Fruit fly (Drosophila melanogaster) whole organism, prepupa: ENCODE data around the gene CG3071.
A peak's percentile ranks its signal among the peaks of the same experiment; 100 is the strongest.

ENCODE experiments used
- Blimp-1 ChIP-seq: fragments of 200-800 bp; sonication (Bioruptor generic); optimal IDR thresholded peaks from 3 replicates; lab custom pipeline; 2017; ENCODE audit warnings: missing biosample characterization, missing genetic modification characterization, mild to moderate bottlenecking, moderate library complexity, missing genetic modification reagents
- CG10631 ChIP-seq: fragments of 200-800 bp; sonication (Bioruptor generic); optimal IDR thresholded peaks from 2 replicates; lab custom pipeline; 2016; ENCODE audit warnings: missing biosample characterization, missing genetic modification characterization
- CG10669 ChIP-seq: fragments of 200-800 bp; sonication (Bioruptor generic); optimal IDR thresholded peaks from 3 replicates; lab custom pipeline; 2018; ENCODE audit warnings: missing biosample characterization, mild to moderate bottlenecking, missing genetic modification characterization, moderate library complexity
- CG11762 ChIP-seq: fragments of 200-800 bp; sonication (Bioruptor generic); optimal IDR thresholded peaks from 3 replicates; lab custom pipeline; 2016; ENCODE audit warnings: missing biosample characterization, missing genetic modification characterization; ENCODE audit not compliant: insufficient read depth
- CG11902 ChIP-seq: fragments of 200-800 bp; sonication (Bioruptor generic); optimal IDR thresholded peaks from 3 replicates; lab custom pipeline; 2016; ENCODE audit warnings: missing biosample characterization, missing genetic modification characterization
- CG15336 ChIP-seq: fragments of 200-800 bp; sonication (Bioruptor generic); IDR thresholded peaks from 2 replicates; pipeline ENCODE4 v1.3.6; 2022; ENCODE audit warnings: missing biosample characterization, missing genetic modification characterization
- CG1621 ChIP-seq: fragments of 200-800 bp; sonication (Bioruptor generic); optimal IDR thresholded peaks from 3 replicates; lab custom pipeline; 2018; ENCODE audit warnings: missing biosample characterization, mild to moderate bottlenecking, missing genetic modification characterization
- CG16779 ChIP-seq: fragments of 200-800 bp; sonication (Bioruptor generic); optimal IDR thresholded peaks from 3 replicates; lab custom pipeline; 2017; ENCODE audit warnings: missing biosample characterization, mild to moderate bottlenecking, missing genetic modification characterization
- CG3032 ChIP-seq: fragments of 200-800 bp; optimal IDR thresholded peaks from 2 replicates; lab custom pipeline; 2019; ENCODE audit warnings: missing biosample characterization, mild to moderate bottlenecking, missing genetic modification characterization, moderate library complexity
- CG31627 ChIP-seq: fragments of 200-800 bp; sonication (Bioruptor generic); optimal IDR thresholded peaks from 3 replicates; lab custom pipeline; 2016; ENCODE audit warnings: missing biosample characterization, missing genetic modification characterization
- CG32006 ChIP-seq: fragments of 200-800 bp; sonication (Bioruptor generic); optimal IDR thresholded peaks from 3 replicates; lab custom pipeline; 2017; ENCODE audit warnings: missing biosample characterization, mild to moderate bottlenecking, missing genetic modification characterization
- CG34406 ChIP-seq: fragments of 200-800 bp; sonication (Bioruptor generic); optimal IDR thresholded peaks from 3 replicates; lab custom pipeline; 2016; ENCODE audit warnings: missing biosample characterization, missing genetic modification characterization
- CG3919 ChIP-seq: fragments of 200-800 bp; sonication (Bioruptor generic); optimal IDR thresholded peaks from 3 replicates; lab custom pipeline; 2016; ENCODE audit warnings: missing biosample characterization, missing genetic modification characterization
- CG4318 ChIP-seq: fragments of 200-800 bp; sonication (Bioruptor generic); optimal IDR thresholded peaks from 3 replicates; lab custom pipeline; 2017; ENCODE audit warnings: missing biosample characterization, mild to moderate bottlenecking, missing genetic modification characterization
- CG6163 ChIP-seq: fragments of 200-800 bp; sonication (Bioruptor generic); IDR thresholded peaks from 3 replicates; pipeline ENCODE4 v1.3.6; 2022; ENCODE audit warnings: missing biosample characterization, missing genetic modification characterization
- CG6276 ChIP-seq: fragments of 200-800 bp; sonication (Bioruptor generic); optimal IDR thresholded peaks from 2 replicates; lab custom pipeline; 2017; ENCODE audit warnings: missing biosample characterization, mild to moderate bottlenecking, missing genetic modification characterization
- CG6808 ChIP-seq: fragments of 200-800 bp; sonication (Bioruptor generic); optimal IDR thresholded peaks from 3 replicates; lab custom pipeline; 2017; ENCODE audit warnings: missing biosample characterization, missing genetic modification characterization, mild to moderate bottlenecking, moderate library complexity, missing genetic modification reagents
- CG6854 ChIP-seq: fragments of 200-800 bp; sonication (Bioruptor generic); optimal IDR thresholded peaks from 2 replicates; lab custom pipeline; 2017; ENCODE audit warnings: missing biosample characterization, mild to moderate bottlenecking, missing genetic modification characterization
- CG7368 ChIP-seq: fragments of 200-800 bp; sonication (Bioruptor generic); optimal IDR thresholded peaks from 3 replicates; lab custom pipeline; 2016; ENCODE audit warnings: missing biosample characterization, missing genetic modification characterization
- CG8119 ChIP-seq: fragments of 200-800 bp; sonication (Bioruptor generic); IDR thresholded peaks from 3 replicates; pipeline ENCODE4 v1.3.6; 2022; ENCODE audit warnings: missing biosample characterization, missing genetic modification characterization
- CG8319 ChIP-seq: fragments of 200-800 bp; sonication (Bioruptor generic); optimal IDR thresholded peaks from 3 replicates; lab custom pipeline; 2016; ENCODE audit warnings: missing biosample characterization, missing genetic modification characterization
- CG8632 ChIP-seq: fragments of 200-800 bp; sonication (Bioruptor generic); optimal IDR thresholded peaks from 3 replicates; lab custom pipeline; 2016; ENCODE audit warnings: missing biosample characterization, missing genetic modification characterization
- Eip75B ChIP-seq: fragments of 200-800 bp; sonication (Bioruptor generic); optimal IDR thresholded peaks from 3 replicates; lab custom pipeline; 2016; ENCODE audit warnings: missing biosample characterization, missing genetic modification characterization
- Eip78C ChIP-seq: fragments of 200-800 bp; sonication (Bioruptor generic); peaks from one replicate; lab custom pipeline; 2016; ENCODE audit warnings: missing biosample characterization, missing genetic modification characterization
- Ets96B ChIP-seq: fragments of 200-800 bp; optimal IDR thresholded peaks from 2 replicates; lab custom pipeline; 2019; ENCODE audit warnings: missing biosample characterization, mild to moderate bottlenecking, missing genetic modification characterization, moderate library complexity
- Gug ChIP-seq: fragments of 200-800 bp; sonication (Bioruptor generic); IDR thresholded peaks from 2 replicates; pipeline ENCODE4 v1.3.6; 2022; ENCODE audit warnings: missing biosample characterization, missing genetic modification characterization
- Hr38 ChIP-seq: sonication (Bioruptor generic); optimal IDR thresholded peaks from 2 replicates; lab custom pipeline; 2016; ENCODE audit warnings: missing biosample characterization, missing genetic modification characterization
- Hr39 ChIP-seq: fragments of 200-800 bp; sonication (Bioruptor generic); optimal IDR thresholded peaks from 2 replicates; lab custom pipeline; 2016; ENCODE audit warnings: missing biosample characterization, missing genetic modification characterization
- Hr4 ChIP-seq: fragments of 200-800 bp; sonication (Bioruptor generic); optimal IDR thresholded peaks from 3 replicates; lab custom pipeline; 2016; ENCODE audit warnings: missing biosample characterization, missing genetic modification characterization
- Lpt ChIP-seq: fragments of 200-800 bp; sonication (Bioruptor generic); optimal IDR thresholded peaks from 3 replicates; lab custom pipeline; 2016; ENCODE audit warnings: missing biosample characterization, missing genetic modification characterization
- Met ChIP-seq: fragments of 200-800 bp; sonication (Bioruptor generic); optimal IDR thresholded peaks from 3 replicates; lab custom pipeline; 2016; ENCODE audit warnings: missing biosample characterization, missing genetic modification characterization
- OdsH ChIP-seq: fragments of 200-800 bp; sonication (Bioruptor generic); optimal IDR thresholded peaks from 3 replicates; lab custom pipeline; 2016; ENCODE audit warnings: missing biosample characterization, missing genetic modification characterization
- Smox ChIP-seq: fragments of 200-800 bp; sonication (Bioruptor generic); optimal IDR thresholded peaks from 3 replicates; lab custom pipeline; 2016; ENCODE audit warnings: missing biosample characterization, missing genetic modification characterization
- Sox102F ChIP-seq: fragments of 200-800 bp; sonication (Bioruptor generic); optimal IDR thresholded peaks from 2 replicates; lab custom pipeline; 2016; ENCODE audit warnings: missing biosample characterization, mild to moderate bottlenecking, missing genetic modification characterization
- Sox14 ChIP-seq: fragments of 200-800 bp; sonication (Bioruptor generic); optimal IDR thresholded peaks from 3 replicates; lab custom pipeline; 2016; ENCODE audit warnings: missing biosample characterization, missing genetic modification characterization
- Sox15 ChIP-seq: fragments of 200-800 bp; sonication (Bioruptor generic); optimal IDR thresholded peaks from 3 replicates; lab custom pipeline; 2016; ENCODE audit warnings: missing biosample characterization, missing genetic modification characterization
- achi ChIP-seq: fragments of 200-800 bp; sonication (Bioruptor generic); optimal IDR thresholded peaks from 3 replicates; lab custom pipeline; 2016; ENCODE audit warnings: missing biosample characterization, missing genetic modification characterization
- acj6 ChIP-seq: fragments of 200-800 bp; sonication (Bioruptor generic); optimal IDR thresholded peaks from 3 replicates; lab custom pipeline; 2016; ENCODE audit warnings: missing biosample characterization, missing genetic modification characterization
- dac ChIP-seq: fragments of 200-800 bp; sonication (Bioruptor generic); optimal IDR thresholded peaks from 2 replicates; lab custom pipeline; 2017; ENCODE audit warnings: missing biosample characterization, mild to moderate bottlenecking, missing genetic modification characterization
- dsx ChIP-seq: fragments of 200-800 bp; optimal IDR thresholded peaks from 3 replicates; lab custom pipeline; 2019; ENCODE audit warnings: missing biosample characterization, mild to moderate bottlenecking, missing genetic modification characterization, moderate library complexity; ENCODE audit not compliant: poor library complexity, severe bottlenecking
- eg ChIP-seq: fragments of 200-800 bp; sonication (Bioruptor generic); IDR thresholded peaks from 3 replicates; pipeline ENCODE4 v1.3.6; 2022; ENCODE audit warnings: missing biosample characterization, missing genetic modification characterization
- fd59A ChIP-seq: fragments of 200-800 bp; sonication (Bioruptor generic); optimal IDR thresholded peaks from 2 replicates; lab custom pipeline; 2017; ENCODE audit warnings: missing biosample characterization, mild to moderate bottlenecking, missing genetic modification characterization, missing genetic modification reagents
- fd85E ChIP-seq: fragments of 200-800 bp; sonication (Bioruptor generic); optimal IDR thresholded peaks from 3 replicates; lab custom pipeline; 2016; ENCODE audit warnings: missing biosample characterization, missing genetic modification characterization
- fkh ChIP-seq: fragments of 200-800 bp; sonication (Bioruptor generic); optimal IDR thresholded peaks from 3 replicates; lab custom pipeline; 2017; ENCODE audit warnings: missing biosample characterization, mild to moderate bottlenecking, missing genetic modification characterization, moderate library complexity
- lz ChIP-seq: fragments of 200-800 bp; sonication (Bioruptor generic); optimal IDR thresholded peaks from 3 replicates; lab custom pipeline; 2016; ENCODE audit warnings: missing biosample characterization, missing genetic modification characterization
- net ChIP-seq: fragments of 200-800 bp; sonication (Bioruptor generic); optimal IDR thresholded peaks from 3 replicates; lab custom pipeline; 2016; ENCODE audit warnings: missing biosample characterization, missing genetic modification characterization
- pdm3 ChIP-seq: fragments of 200-800 bp; sonication (Bioruptor generic); optimal IDR thresholded peaks from 3 replicates; lab custom pipeline; 2016; ENCODE audit warnings: missing biosample characterization, missing genetic modification characterization
- salr ChIP-seq, 2 experiments: fragments of 200-800 bp; sonication (Bioruptor generic); optimal IDR thresholded peaks; 3 replicates each; lab custom pipeline; 2016 to 2018; ENCODE audit warnings: missing biosample characterization in 2 of 2, missing genetic modification characterization in 2 of 2, mild to moderate bottlenecking in 1 of 2
- spab ChIP-seq: fragments of 200-800 bp; sonication (Bioruptor generic); optimal IDR thresholded peaks from 2 replicates; lab custom pipeline; 2017; ENCODE audit warnings: missing biosample characterization, mild to moderate bottlenecking, missing genetic modification characterization, missing genetic modification reagents
- ss ChIP-seq, 2 experiments: fragments of 200-800 bp; sonication (Bioruptor generic); optimal IDR thresholded peaks; 2 replicates in 1 of 2; 3 replicates in 1 of 2; lab custom pipeline; 2017 to 2018; ENCODE audit warnings: mild to moderate bottlenecking in 2 of 2, missing biosample characterization in 2 of 2, missing genetic modification characterization in 2 of 2, moderate library complexity in 1 of 2
- svp ChIP-seq: fragments of 200-800 bp; sonication (Bioruptor generic); peaks from one replicate; lab custom pipeline; 2016; ENCODE audit warnings: missing biosample characterization, missing genetic modification characterization
- topi ChIP-seq: fragments of 200-800 bp; sonication (Bioruptor generic); optimal IDR thresholded peaks from 3 replicates; lab custom pipeline; 2016; ENCODE audit warnings: missing biosample characterization, missing genetic modification characterization
- vri ChIP-seq: fragments of 200-800 bp; sonication (Bioruptor generic); optimal IDR thresholded peaks from 3 replicates; lab custom pipeline; 2016; ENCODE audit warnings: missing biosample characterization, mild to moderate bottlenecking, missing genetic modification characterization

The CG3071 gene

DNA sequence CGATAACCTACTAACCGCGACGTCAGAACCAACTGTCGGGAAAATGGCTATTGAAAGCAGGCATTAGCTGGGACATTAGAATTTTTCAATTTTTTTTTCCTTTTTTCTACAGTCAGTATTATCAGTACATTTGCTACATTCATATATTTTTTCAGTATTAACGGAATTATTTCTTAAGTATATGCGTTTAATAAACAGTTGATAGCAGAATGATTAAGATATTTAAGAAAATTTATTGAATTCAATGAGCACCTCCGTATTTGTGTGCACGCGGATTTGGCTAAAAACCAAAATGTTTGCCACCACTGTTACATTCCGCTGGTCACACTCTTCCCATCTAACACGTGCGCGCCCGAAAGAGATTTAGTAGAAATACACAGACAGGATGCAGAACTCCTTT is at the start of gene CG3071, which contains the start of gene temp:
CG3071 (plus strand) TSS at position 327 of the 400 bp plus-strand sequence.
temp (minus strand) TSS at position 5 of the 400 bp plus-strand sequence.
- TF ChIP-seq acj6 (peak; percentile 65), topi (GFP tag; lab: Kevin White, UChicago) (peak; percentile 57), Sox102F (no peak), CG6808 (GFP tag; lab: Kevin White, UChicago) (peak; percentile 38), fkh (GFP tag; lab: Kevin White, UChicago) (no peak), Hr39 (GFP tag; lab: Kevin White, UChicago) (peak; percentile 69), Eip78C (GFP tag; lab: Kevin White, UChicago) (peak; percentile 72), dac (peak; percentile 37), CG32006 (GFP tag; lab: Kevin White, UChicago) (peak; percentile 62), CG8319 (GFP tag; lab: Kevin White, UChicago) (no peak), Met (peak; percentile 62), CG34406 (GFP tag; lab: Kevin White, UChicago) (peak; percentile 54), OdsH (GFP tag; lab: Kevin White, UChicago) (peak; percentile 62), Gug (peak; percentile 27; the same call in 1 of the 2 replicates), Hr38 (GFP tag; lab: Kevin White, UChicago) (no peak), ss (GFP tag; optimal IDR thresholded peaks at IDR 0.05; lab: Kevin White, UChicago) (peak; percentile 16 to 52), Sox14 (GFP tag; lab: Kevin White, UChicago) (peak; percentile 72), CG8119 (GFP tag; lab: Robert Waterston, UW) (no peak), CG1621 (tag; lab: Kevin White, UChicago) (no peak), eg (GFP tag; lab: Robert Waterston, UW) (no peak), CG6854 (GFP tag; lab: Kevin White, UChicago) (no peak), CG3032 (tag; lab: Kevin White, UChicago) (peak; percentile 62), Ets96B (tag; lab: Kevin White, UChicago) (peak; percentile 47), net (GFP tag; lab: Kevin White, UChicago) (peak; percentile 3), CG4318 (GFP tag; lab: Kevin White, UChicago) (no peak), CG11762 (GFP tag; lab: Kevin White, UChicago) (no peak), Sox15 (peak; percentile 39), pdm3 (peak; percentile 65), Eip75B (peak; percentile 61), dsx (peak; percentile 16), achi (GFP tag; lab: Kevin White, UChicago) (peak; percentile 33), CG10631 (GFP tag; lab: Kevin White, UChicago) (peak; percentile 65), fd59A (GFP tag; lab: Kevin White, UChicago) (peak; percentile 8), CG11902 (GFP tag; lab: Kevin White, UChicago) (peak; percentile 17), CG7368 (GFP tag; lab: Kevin White, UChicago) (no peak), CG6163 (GFP tag; lab: Robert Waterston, UW) (no peak), Smox (no peak), spab (GFP tag; lab: Kevin White, UChicago) (no peak), CG10669 (GFP tag; lab: Kevin White, UChicago) (peak; percentile 32), Hr4 (GFP tag; lab: Kevin White, UChicago) (peak; percentile 62), CG3919 (peak; percentile 38), salr (GFP tag; optimal IDR thresholded peaks at IDR 0.05; lab: Kevin White, UChicago) (no peak), CG8632 (GFP tag; lab: Kevin White, UChicago) (peak; percentile 21), CG31627 (peak; percentile 67), CG6276 (no peak), vri (no peak), Lpt (GFP tag; lab: Kevin White, UChicago) (no peak), svp (GFP tag; lab: Kevin White, UChicago) (peak; percentile 95), fd85E (GFP tag; lab: Kevin White, UChicago) (no peak), lz (GFP tag; lab: Kevin White, UChicago) (peak; percentile 73), CG16779 (tag; lab: Kevin White, UChicago) (no peak), Blimp-1 (GFP tag; lab: Kevin White, UChicago) (no peak), CG15336 (GFP tag; lab: Robert Waterston, UW) (peak; percentile 27; the same call in 1 of the 2 replicates)
